Fruit fly (Drosophila melanogaster): ENCODE results near the gene Nepl8.

DNA sequence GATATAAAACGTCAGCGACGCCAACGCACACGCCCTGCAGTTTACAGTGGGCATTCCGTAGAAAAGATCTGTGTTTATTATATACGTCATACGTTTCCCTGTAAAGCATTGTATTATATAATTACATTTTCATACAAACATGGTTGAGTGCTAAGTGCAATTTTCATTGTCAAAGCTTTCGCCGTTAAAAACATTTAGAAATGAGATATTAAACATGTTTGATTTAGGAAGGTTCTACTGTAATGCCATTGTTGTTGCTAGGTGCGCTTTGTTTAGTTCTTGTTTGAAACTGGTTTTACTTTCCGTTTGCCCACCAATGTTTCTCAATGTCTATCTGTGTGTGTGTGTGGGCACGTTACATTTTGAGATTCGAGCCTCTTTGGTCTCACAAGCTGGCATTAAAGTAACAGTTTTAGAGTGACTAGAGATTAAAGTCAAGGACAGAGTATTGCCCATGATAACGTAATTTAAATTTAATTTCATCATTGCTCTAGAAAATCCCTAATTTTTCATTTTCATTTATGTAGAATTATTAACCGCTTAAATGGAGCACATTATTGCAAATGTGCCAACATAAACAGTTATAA, 4.8 kb downstream of the Nepl8 start:
- TF ChIP-seq unc-4 (GFP tag; IDR thresholded peaks at IDR 0.05; ENCODE audit: partially characterized antibody) (no peak), Bgb (GFP tag; IDR thresholded peaks at IDR 0.05; ENCODE audit: partially characterized antibody) (no peak), Optix (GFP tag; IDR thresholded peaks at IDR 0.05) (peak; percentile 69), CG5245 (GFP tag; optimal IDR thresholded peaks at IDR 0.05) (peak; percentile 35), pum (GFP tag; optimal IDR thresholded peaks at IDR 0.05) (peak; percentile 66), CG12299 (tag; optimal IDR thresholded peaks at IDR 0.05) (peak; percentile 70), amos (GFP tag; IDR thresholded peaks at IDR 0.05; ENCODE audit: partially characterized antibody) (no peak), sd (tag; optimal IDR thresholded peaks at IDR 0.05) (peak; percentile 26), mld (GFP tag; IDR thresholded peaks at IDR 0.05; ENCODE audit: partially characterized antibody) (no peak), HHEX (GFP tag; optimal IDR thresholded peaks at IDR 0.05) (peak; percentile 77), Hr3 (GFP tag; optimal IDR thresholded peaks at IDR 0.05) (peak; percentile 66)

Measured in whole organism, embryonic.